Fruit fly (Drosophila melanogaster) whole organism, prepupa: Measurements from ENCODE around the gene nAChRalpha1.

Source experiments
- CG10669 ChIP-seq: fragments of 200-800 bp; sonication (Bioruptor generic); optimal IDR thresholded peaks from 3 replicates; lab custom pipeline; 2018; ENCODE audit warnings: missing biosample characterization, mild to moderate bottlenecking, missing genetic modification characterization, moderate library complexity
- CG11294 ChIP-seq: fragments of 200-800 bp; sonication (Bioruptor generic); IDR thresholded peaks from 2 replicates; pipeline ENCODE4 v1.3.6; 2022; ENCODE audit warnings: missing biosample characterization, missing genetic modification characterization
- CG11762 ChIP-seq: fragments of 200-800 bp; sonication (Bioruptor generic); optimal IDR thresholded peaks from 3 replicates; lab custom pipeline; 2016; ENCODE audit warnings: missing biosample characterization, missing genetic modification characterization; ENCODE audit not compliant: insufficient read depth
- CG11902 ChIP-seq: fragments of 200-800 bp; sonication (Bioruptor generic); optimal IDR thresholded peaks from 3 replicates; lab custom pipeline; 2016; ENCODE audit warnings: missing biosample characterization, missing genetic modification characterization
- CG15336 ChIP-seq: fragments of 200-800 bp; sonication (Bioruptor generic); IDR thresholded peaks from 2 replicates; pipeline ENCODE4 v1.3.6; 2022; ENCODE audit warnings: missing biosample characterization, missing genetic modification characterization
- CG1621 ChIP-seq: fragments of 200-800 bp; sonication (Bioruptor generic); optimal IDR thresholded peaks from 3 replicates; lab custom pipeline; 2018; ENCODE audit warnings: missing biosample characterization, mild to moderate bottlenecking, missing genetic modification characterization
- CG16779 ChIP-seq: fragments of 200-800 bp; sonication (Bioruptor generic); optimal IDR thresholded peaks from 3 replicates; lab custom pipeline; 2017; ENCODE audit warnings: missing biosample characterization, mild to moderate bottlenecking, missing genetic modification characterization
- CG3032 ChIP-seq: fragments of 200-800 bp; optimal IDR thresholded peaks from 2 replicates; lab custom pipeline; 2019; ENCODE audit warnings: missing biosample characterization, mild to moderate bottlenecking, missing genetic modification characterization, moderate library complexity
- CG31627 ChIP-seq: fragments of 200-800 bp; sonication (Bioruptor generic); optimal IDR thresholded peaks from 3 replicates; lab custom pipeline; 2016; ENCODE audit warnings: missing biosample characterization, missing genetic modification characterization
- CG32006 ChIP-seq: fragments of 200-800 bp; sonication (Bioruptor generic); optimal IDR thresholded peaks from 3 replicates; lab custom pipeline; 2017; ENCODE audit warnings: missing biosample characterization, mild to moderate bottlenecking, missing genetic modification characterization
- CG3919 ChIP-seq: fragments of 200-800 bp; sonication (Bioruptor generic); optimal IDR thresholded peaks from 3 replicates; lab custom pipeline; 2016; ENCODE audit warnings: missing biosample characterization, missing genetic modification characterization
- CG6163 ChIP-seq: fragments of 200-800 bp; sonication (Bioruptor generic); IDR thresholded peaks from 3 replicates; pipeline ENCODE4 v1.3.6; 2022; ENCODE audit warnings: missing biosample characterization, missing genetic modification characterization
- CG6792 ChIP-seq: fragments of 200-800 bp; sonication (Bioruptor generic); optimal IDR thresholded peaks from 3 replicates; lab custom pipeline; 2016; ENCODE audit warnings: missing biosample characterization, missing genetic modification characterization
- CG6808 ChIP-seq: fragments of 200-800 bp; sonication (Bioruptor generic); optimal IDR thresholded peaks from 3 replicates; lab custom pipeline; 2017; ENCODE audit warnings: missing biosample characterization, missing genetic modification characterization, mild to moderate bottlenecking, moderate library complexity, missing genetic modification reagents
- CG7368 ChIP-seq: fragments of 200-800 bp; sonication (Bioruptor generic); optimal IDR thresholded peaks from 3 replicates; lab custom pipeline; 2016; ENCODE audit warnings: missing biosample characterization, missing genetic modification characterization
- CG8119 ChIP-seq: fragments of 200-800 bp; sonication (Bioruptor generic); IDR thresholded peaks from 3 replicates; pipeline ENCODE4 v1.3.6; 2022; ENCODE audit warnings: missing biosample characterization, missing genetic modification characterization
- CG8319 ChIP-seq: fragments of 200-800 bp; sonication (Bioruptor generic); optimal IDR thresholded peaks from 3 replicates; lab custom pipeline; 2016; ENCODE audit warnings: missing biosample characterization, missing genetic modification characterization
- CG8632 ChIP-seq: fragments of 200-800 bp; sonication (Bioruptor generic); optimal IDR thresholded peaks from 3 replicates; lab custom pipeline; 2016; ENCODE audit warnings: missing biosample characterization, missing genetic modification characterization
- Eip78C ChIP-seq: fragments of 200-800 bp; sonication (Bioruptor generic); peaks from one replicate; lab custom pipeline; 2016; ENCODE audit warnings: missing biosample characterization, missing genetic modification characterization
- Gug ChIP-seq: fragments of 200-800 bp; sonication (Bioruptor generic); IDR thresholded peaks from 2 replicates; pipeline ENCODE4 v1.3.6; 2022; ENCODE audit warnings: missing biosample characterization, missing genetic modification characterization
- Hr38 ChIP-seq: sonication (Bioruptor generic); optimal IDR thresholded peaks from 2 replicates; lab custom pipeline; 2016; ENCODE audit warnings: missing biosample characterization, missing genetic modification characterization
- Hr4 ChIP-seq: fragments of 200-800 bp; sonication (Bioruptor generic); optimal IDR thresholded peaks from 3 replicates; lab custom pipeline; 2016; ENCODE audit warnings: missing biosample characterization, missing genetic modification characterization
- Lpt ChIP-seq: fragments of 200-800 bp; sonication (Bioruptor generic); optimal IDR thresholded peaks from 3 replicates; lab custom pipeline; 2016; ENCODE audit warnings: missing biosample characterization, missing genetic modification characterization
- Met ChIP-seq: fragments of 200-800 bp; sonication (Bioruptor generic); optimal IDR thresholded peaks from 3 replicates; lab custom pipeline; 2016; ENCODE audit warnings: missing biosample characterization, missing genetic modification characterization
- OdsH ChIP-seq: fragments of 200-800 bp; sonication (Bioruptor generic); optimal IDR thresholded peaks from 3 replicates; lab custom pipeline; 2016; ENCODE audit warnings: missing biosample characterization, missing genetic modification characterization
- Smox ChIP-seq: fragments of 200-800 bp; sonication (Bioruptor generic); optimal IDR thresholded peaks from 3 replicates; lab custom pipeline; 2016; ENCODE audit warnings: missing biosample characterization, missing genetic modification characterization
- Sox14 ChIP-seq: fragments of 200-800 bp; sonication (Bioruptor generic); optimal IDR thresholded peaks from 3 replicates; lab custom pipeline; 2016; ENCODE audit warnings: missing biosample characterization, missing genetic modification characterization
- Sox15 ChIP-seq: fragments of 200-800 bp; sonication (Bioruptor generic); optimal IDR thresholded peaks from 3 replicates; lab custom pipeline; 2016; ENCODE audit warnings: missing biosample characterization, missing genetic modification characterization
- achi ChIP-seq: fragments of 200-800 bp; sonication (Bioruptor generic); optimal IDR thresholded peaks from 3 replicates; lab custom pipeline; 2016; ENCODE audit warnings: missing biosample characterization, missing genetic modification characterization
- acj6 ChIP-seq: fragments of 200-800 bp; sonication (Bioruptor generic); optimal IDR thresholded peaks from 3 replicates; lab custom pipeline; 2016; ENCODE audit warnings: missing biosample characterization, missing genetic modification characterization
- cyc ChIP-seq: fragments of 200-800 bp; sonication (Bioruptor generic); optimal IDR thresholded peaks from 3 replicates; lab custom pipeline; 2016; ENCODE audit warnings: missing biosample characterization, missing genetic modification characterization
- dac ChIP-seq: fragments of 200-800 bp; sonication (Bioruptor generic); optimal IDR thresholded peaks from 2 replicates; lab custom pipeline; 2017; ENCODE audit warnings: missing biosample characterization, mild to moderate bottlenecking, missing genetic modification characterization
- dsx ChIP-seq: fragments of 200-800 bp; optimal IDR thresholded peaks from 3 replicates; lab custom pipeline; 2019; ENCODE audit warnings: missing biosample characterization, mild to moderate bottlenecking, missing genetic modification characterization, moderate library complexity; ENCODE audit not compliant: poor library complexity, severe bottlenecking
- eg ChIP-seq: fragments of 200-800 bp; sonication (Bioruptor generic); IDR thresholded peaks from 3 replicates; pipeline ENCODE4 v1.3.6; 2022; ENCODE audit warnings: missing biosample characterization, missing genetic modification characterization
- esn ChIP-seq: fragments of 200-800 bp; sonication (Bioruptor generic); optimal IDR thresholded peaks from 2 replicates; lab custom pipeline; 2016; ENCODE audit warnings: missing biosample characterization, mild to moderate bottlenecking, missing genetic modification characterization, moderate library complexity
- fkh ChIP-seq: fragments of 200-800 bp; sonication (Bioruptor generic); optimal IDR thresholded peaks from 3 replicates; lab custom pipeline; 2017; ENCODE audit warnings: missing biosample characterization, mild to moderate bottlenecking, missing genetic modification characterization, moderate library complexity
- lz ChIP-seq: fragments of 200-800 bp; sonication (Bioruptor generic); optimal IDR thresholded peaks from 3 replicates; lab custom pipeline; 2016; ENCODE audit warnings: missing biosample characterization, missing genetic modification characterization
- pdm3 ChIP-seq: fragments of 200-800 bp; sonication (Bioruptor generic); optimal IDR thresholded peaks from 3 replicates; lab custom pipeline; 2016; ENCODE audit warnings: missing biosample characterization, missing genetic modification characterization
- ss ChIP-seq, 2 experiments: fragments of 200-800 bp; sonication (Bioruptor generic); optimal IDR thresholded peaks; 2 replicates in 1 of 2; 3 replicates in 1 of 2; lab custom pipeline; 2017 to 2018; ENCODE audit warnings: mild to moderate bottlenecking in 2 of 2, missing biosample characterization in 2 of 2, missing genetic modification characterization in 2 of 2, moderate library complexity in 1 of 2
- svp ChIP-seq: fragments of 200-800 bp; sonication (Bioruptor generic); peaks from one replicate; lab custom pipeline; 2016; ENCODE audit warnings: missing biosample characterization, missing genetic modification characterization
- topi ChIP-seq: fragments of 200-800 bp; sonication (Bioruptor generic); optimal IDR thresholded peaks from 3 replicates; lab custom pipeline; 2016; ENCODE audit warnings: missing biosample characterization, missing genetic modification characterization

nAChRalpha1 gene

DNA sequence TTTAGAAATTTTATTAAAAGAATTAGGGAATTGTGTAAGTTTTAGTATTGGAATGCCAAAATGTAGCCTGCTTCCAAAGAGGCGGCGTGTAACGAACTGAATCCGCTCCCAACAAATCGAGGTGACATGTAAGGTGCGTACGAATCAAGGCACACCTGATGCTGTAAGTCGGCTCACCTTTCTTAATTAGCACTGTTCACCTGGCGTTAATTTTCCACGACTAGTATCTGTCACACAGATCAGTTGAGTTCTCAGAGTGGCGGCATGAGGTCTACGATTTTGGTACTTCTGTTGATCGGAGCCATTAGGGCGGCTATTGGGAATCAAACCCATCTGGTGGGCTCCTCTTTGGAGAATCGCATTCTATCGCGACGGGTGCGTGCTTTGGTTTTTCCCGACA is 95.4 kb downstream of the nAChRalpha1 start, which contains the start of the genes CG5762 and CG33339:
CG5762 (minus strand) TSS at position 101 of the 400 bp plus-strand sequence.
CG33339 (plus strand) TSS at position 265 of the 400 bp plus-strand sequence.
- TF ChIP-seq cyc = no peak

DNA sequence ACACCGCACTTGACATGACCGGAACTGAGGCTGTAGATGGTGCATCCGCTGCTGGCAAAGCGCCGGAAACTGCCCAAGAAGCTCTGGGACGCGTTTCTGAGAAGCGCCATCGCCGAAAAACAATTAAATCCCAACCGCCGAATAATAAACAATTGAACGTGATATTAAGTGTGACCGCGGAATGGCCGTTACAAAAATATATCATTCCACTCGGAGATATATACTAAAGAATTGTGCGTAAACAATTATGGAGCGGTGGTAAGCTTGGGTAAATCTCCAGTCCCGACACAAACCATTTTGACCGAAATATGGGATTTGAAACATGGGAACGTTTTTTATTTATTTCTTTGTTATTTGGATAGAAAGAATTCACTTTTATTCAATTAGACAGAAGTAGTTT is 97.0 kb downstream of the nAChRalpha1 start, which contains the start of gene CG18528:
CG18528 (minus strand) TSS at position 188 of the 400 bp plus-strand sequence.
- TF ChIP-seq Hr4 (GFP tag; lab: Kevin White, UChicago) = no peak
- peak; percentile 97 for TF ChIP-seq Sox14 (GFP tag; lab: Kevin White, UChicago)

- TF ChIP-seq CG32006 (GFP tag; lab: Kevin White, UChicago) = no peak
- TF ChIP-seq CG11902 = no peak
- TF ChIP-seq lz = no peak
- no peak for TF ChIP-seq OdsH (GFP tag; lab: Kevin White, UChicago)
- TF ChIP-seq Smox (GFP tag; lab: Kevin White, UChicago) = no peak
- TF ChIP-seq acj6 (GFP tag; lab: Kevin White, UChicago) = no peak
- no peak for TF ChIP-seq fkh (GFP tag; lab: Kevin White, UChicago)
- no peak for TF ChIP-seq CG1621 (tag; lab: Kevin White, UChicago)
These were observed 99.3 kb downstream of the nAChRalpha1 start, which contains the start of gene Golgin84 for dm6 chr3R:24357698-24358097. TSS of gene Golgin84 (minus strand) at chr3R:24357938.

dm6 chr3R:24353448-24353847 is 103.5 kb downstream of the nAChRalpha1 start:
- TF ChIP-seq fkh (GFP tag; lab: Kevin White, UChicago) (no peak), topi (no peak), pdm3 (GFP tag; lab: Kevin White, UChicago) (no peak), CG15336 (GFP tag; lab: Robert Waterston, UW) (no peak), cyc (no peak), CG11762 (GFP tag; lab: Kevin White, UChicago) (no peak), CG6163 (GFP tag; lab: Robert Waterston, UW) (no peak), Lpt (GFP tag; lab: Kevin White, UChicago) (no peak), Eip78C (GFP tag; lab: Kevin White, UChicago) (no peak), CG11294 (no peak), CG8632 (GFP tag; lab: Kevin White, UChicago) (no peak), Sox15 (no peak), CG16779 (no peak), Gug (GFP tag; lab: Robert Waterston, UW) (no peak), CG11902 (no peak), ss (GFP tag; optimal IDR thresholded peaks at IDR 0.05; lab: Kevin White, UChicago) (no peak), CG6792 (no peak)

DNA sequence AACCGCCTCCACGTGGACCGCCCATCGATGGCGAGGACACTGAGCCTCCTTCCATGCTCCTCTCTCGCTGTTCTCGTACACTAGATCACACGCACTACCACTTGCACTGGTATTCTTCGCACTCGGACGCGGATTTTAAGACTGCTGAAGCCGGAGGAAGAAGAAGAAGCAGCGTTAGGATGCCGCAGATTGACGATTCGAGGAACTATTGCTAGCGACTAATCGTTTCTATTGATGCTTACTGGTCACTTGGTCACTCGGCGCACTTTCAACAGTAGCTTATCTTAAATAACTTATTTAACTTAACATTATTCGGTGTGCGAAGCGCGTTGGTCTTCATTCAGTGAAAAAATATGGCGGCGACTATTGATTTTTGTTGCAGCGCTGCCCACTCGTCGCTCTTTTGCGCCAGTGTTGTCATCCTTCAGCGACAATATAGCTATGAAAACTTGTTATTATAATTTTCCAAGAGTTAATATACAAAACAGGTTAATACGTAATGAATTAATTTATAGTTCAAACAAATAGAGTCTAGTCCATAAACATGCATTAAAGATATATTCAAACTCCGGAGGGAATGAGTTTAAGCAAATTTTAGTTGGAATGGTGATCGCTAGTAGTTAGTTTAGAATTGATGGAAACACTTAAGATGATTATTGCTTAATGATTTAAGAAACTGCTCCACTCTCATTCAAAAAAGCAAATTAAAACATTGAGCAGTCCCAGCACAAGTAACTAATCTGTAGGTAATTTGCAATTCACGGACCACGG is 108.4 kb downstream of the nAChRalpha1 start, which contains the start of the genes CG5746 and CG6454:
CG5746 (minus strand) TSS at position 372 of the 771 bp plus-strand sequence.
CG6454 (plus strand) TSS at position 763 of the 771 bp plus-strand sequence.
- TF ChIP-seq CG8319 (GFP tag; lab: Kevin White, UChicago) (no peak), CG8632 (GFP tag; lab: Kevin White, UChicago) (no peak), Sox15 (peak; percentile 47), lz (peak; percentile 75), pdm3 (GFP tag; lab: Kevin White, UChicago) (no peak), Gug (GFP tag; lab: Robert Waterston, UW) (0 out of 2 replicates have a peak, but pooled peaks have one; percentile 9), esn (GFP tag; lab: Kevin White, UChicago) (peak; percentile 76), eg (no peak; the same call in 2 of the 3 replicates), CG10669 (GFP tag; lab: Kevin White, UChicago) (no peak), svp (GFP tag; lab: Kevin White, UChicago) (no peak), CG31627 (GFP tag; lab: Kevin White, UChicago) (peak; percentile 79), dsx (no peak), cyc (peak; percentile 61), CG7368 (GFP tag; lab: Kevin White, UChicago) (no peak), CG16779 (no peak), Met (GFP tag; lab: Kevin White, UChicago) (no peak), Lpt (GFP tag; lab: Kevin White, UChicago) (no peak), CG11902 (peak; percentile 44), Hr38 (GFP tag; lab: Kevin White, UChicago) (no peak), CG6808 (GFP tag; lab: Kevin White, UChicago) (no peak), acj6 (GFP tag; lab: Kevin White, UChicago) (no peak), achi (GFP tag; lab: Kevin White, UChicago) (no peak), CG8119 (GFP tag; lab: Robert Waterston, UW) (no peak), CG3032 (tag; lab: Kevin White, UChicago) (no peak), CG3919 (GFP tag; lab: Kevin White, UChicago) (no peak), CG11294 (peak; percentile 18; the same call in 1 of the 2 replicates), dac (GFP tag; lab: Kevin White, UChicago) (no peak), CG11762 (GFP tag; lab: Kevin White, UChicago) (no peak)
